Worm (Caenorhabditis elegans) whole organism, L2 larva: ENCODE measurements around the gene egl-27.

Experiments used
- C34F6.9 ChIP-seq: fragments of 150-350 bp; optimal IDR thresholded peaks from 2 replicates; lab custom pipeline; 2014; ENCODE audit warnings: missing biosample characterization, missing genetic modification characterization
- F13H6.1 ChIP-seq: sonication (generic microtip); optimal IDR thresholded peaks from 2 replicates; lab custom pipeline; 2016; ENCODE audit warnings: missing genetic modification characterization, missing compliant biosample characterization
- R02D3.7 ChIP-seq: fragments of 150-350 bp; optimal IDR thresholded peaks from 2 replicates; lab custom pipeline; 2014; ENCODE audit warnings: missing biosample characterization, missing genetic modification characterization
- Y55F3AM.14 ChIP-seq: fragments of 200-800 bp; sonication (Bioruptor generic); optimal IDR thresholded peaks from 2 replicates; lab custom pipeline; 2018; ENCODE audit warnings: mild to moderate bottlenecking, missing genetic modification characterization, missing compliant biosample characterization
- ZK546.5 ChIP-seq: sonication (generic microtip); optimal IDR thresholded peaks from 2 replicates; lab custom pipeline; 2017; ENCODE audit warnings: missing biosample characterization, missing genetic modification characterization
- alr-1 ChIP-seq: fragments of 150-350 bp; optimal IDR thresholded peaks from 2 replicates; lab custom pipeline; 2014; ENCODE audit warnings: missing biosample characterization, missing genetic modification characterization
- aly-2 ChIP-seq: fragments of 150-350 bp; optimal IDR thresholded peaks from 2 replicates; lab custom pipeline; 2014; ENCODE audit warnings: missing biosample characterization, missing genetic modification characterization
- ama-1 ChIP-seq: fragments of 150-350 bp; optimal IDR thresholded peaks from 2 replicates; lab custom pipeline; 2018; ENCODE audit warnings: inconsistent platforms
- blmp-1 ChIP-seq: sonication (generic microtip); optimal IDR thresholded peaks from 2 replicates; lab custom pipeline; 2017; ENCODE audit warnings: missing genetic modification characterization, mild to moderate bottlenecking, missing compliant biosample characterization, antibody characterized with exemption, moderate library complexity; ENCODE audit not compliant: insufficient read depth
- ceh-16 ChIP-seq: fragments of 150-350 bp; optimal IDR thresholded peaks from 2 replicates; lab custom pipeline; 2014; ENCODE audit warnings: missing biosample characterization, missing genetic modification characterization
- ceh-82 ChIP-seq: fragments of 150-350 bp; optimal IDR thresholded peaks from 2 replicates; lab custom pipeline; 2014; ENCODE audit warnings: missing biosample characterization, missing genetic modification characterization
- crh-2 ChIP-seq: sonication (generic microtip); optimal IDR thresholded peaks from 2 replicates; lab custom pipeline; 2017; ENCODE audit warnings: missing biosample characterization, missing genetic modification characterization
- dmd-4 ChIP-seq: sonication (generic microtip); optimal IDR thresholded peaks from 2 replicates; lab custom pipeline; 2017; ENCODE audit warnings: missing biosample characterization, missing genetic modification characterization
- egl-27 ChIP-seq: sonication (generic microtip); optimal IDR thresholded peaks from 3 replicates; lab custom pipeline; 2017; ENCODE audit warnings: missing biosample characterization, missing genetic modification reagents, missing genetic modification characterization
- elt-1 ChIP-seq: fragments of 150-350 bp; optimal IDR thresholded peaks from 2 replicates; lab custom pipeline; 2014; ENCODE audit warnings: missing biosample characterization, missing genetic modification characterization
- gmeb-1 ChIP-seq: fragments of 150-350 bp; optimal IDR thresholded peaks from 2 replicates; lab custom pipeline; 2014; ENCODE audit warnings: missing biosample characterization, missing genetic modification characterization
- lin-11 ChIP-seq: fragments of 150-350 bp; sonication (generic microtip); optimal IDR thresholded peaks from 2 replicates; lab custom pipeline; 2014; ENCODE audit warnings: missing biosample characterization, missing genetic modification characterization, inconsistent platforms, mixed read lengths
- lin-13 ChIP-seq: fragments of 150-350 bp; optimal IDR thresholded peaks from 2 replicates; lab custom pipeline; 2014; ENCODE audit warnings: missing biosample characterization, missing genetic modification reagents, missing genetic modification characterization
- lin-39 ChIP-seq: fragments of 150-350 bp; optimal IDR thresholded peaks from 2 replicates; lab custom pipeline; 2014; ENCODE audit warnings: missing biosample characterization, missing genetic modification reagents, missing genetic modification characterization
- lsy-2 ChIP-seq, 2 experiments: fragments of 150-350 bp in 1 of 2; sonication (generic microtip) in 1 of 2; optimal IDR thresholded peaks; 2 replicates each; lab custom pipeline; 2014 to 2017; ENCODE audit warnings: missing biosample characterization in 2 of 2, missing genetic modification characterization in 2 of 2
- mab-5 ChIP-seq: fragments of 150-350 bp; optimal IDR thresholded peaks from 2 replicates; lab custom pipeline; 2014; ENCODE audit warnings: missing biosample characterization, missing genetic modification characterization
- mbf-1 ChIP-seq: sonication (generic microtip); optimal IDR thresholded peaks from 2 replicates; lab custom pipeline; 2017; ENCODE audit warnings: missing biosample characterization, missing genetic modification characterization
- mdl-1 ChIP-seq, 2 experiments: fragments of 150-350 bp in 1 of 2; sonication (generic microtip) in 1 of 2; optimal IDR thresholded peaks; 2 replicates each; lab custom pipeline; 2017; ENCODE audit warnings: missing biosample characterization in 2 of 2, missing genetic modification characterization in 2 of 2
- nhr-11 ChIP-seq: fragments of 150-350 bp; optimal IDR thresholded peaks from 2 replicates; lab custom pipeline; 2014; ENCODE audit warnings: missing biosample characterization, missing genetic modification characterization
- nhr-12 ChIP-seq: fragments of 150-350 bp; optimal IDR thresholded peaks from 2 replicates; lab custom pipeline; 2014; ENCODE audit warnings: missing biosample characterization, missing genetic modification characterization
- nhr-129 ChIP-seq: fragments of 150-350 bp; optimal IDR thresholded peaks from 2 replicates; lab custom pipeline; 2014; ENCODE audit warnings: missing biosample characterization, missing genetic modification characterization
- nhr-21 ChIP-seq: fragments of 150-350 bp; optimal IDR thresholded peaks from 2 replicates; lab custom pipeline; 2014; ENCODE audit warnings: missing biosample characterization, missing genetic modification characterization
- nhr-23 ChIP-seq: fragments of 150-350 bp; optimal IDR thresholded peaks from 2 replicates; lab custom pipeline; 2014; ENCODE audit warnings: missing biosample characterization, missing genetic modification reagents, missing genetic modification characterization
- nhr-237 ChIP-seq: fragments of 150-350 bp; optimal IDR thresholded peaks from 2 replicates; lab custom pipeline; 2014; ENCODE audit warnings: missing biosample characterization, missing genetic modification characterization
- nhr-25 ChIP-seq: fragments of 150-350 bp; sonication (generic microtip); optimal IDR thresholded peaks from 3 replicates; lab custom pipeline; 2014; ENCODE audit warnings: missing biosample characterization, missing genetic modification characterization
- nhr-6 ChIP-seq: fragments of 150-350 bp; optimal IDR thresholded peaks from 2 replicates; lab custom pipeline; 2014; ENCODE audit warnings: missing biosample characterization, missing genetic modification characterization
- nhr-77 ChIP-seq: fragments of 150-350 bp; optimal IDR thresholded peaks from 2 replicates; lab custom pipeline; 2014; ENCODE audit warnings: missing biosample characterization, missing genetic modification characterization
- peb-1 ChIP-seq: fragments of 150-350 bp; optimal IDR thresholded peaks from 2 replicates; lab custom pipeline; 2014; ENCODE audit warnings: missing biosample characterization, missing genetic modification characterization
- sem-4 ChIP-seq: fragments of 150-350 bp; optimal IDR thresholded peaks from 2 replicates; lab custom pipeline; 2014; ENCODE audit warnings: missing biosample characterization, missing genetic modification reagents, missing genetic modification characterization
- skn-1 ChIP-seq: sonication (generic microtip); optimal IDR thresholded peaks from 2 replicates; lab custom pipeline; 2017; ENCODE audit warnings: missing biosample characterization, missing genetic modification characterization
- sma-9 ChIP-seq, 2 experiments: fragments of 150-350 bp in 1 of 2; sonication (generic microtip) in 1 of 2; optimal IDR thresholded peaks; 2 replicates each; lab custom pipeline; 2014 to 2016; ENCODE audit warnings: missing genetic modification characterization in 2 of 2, mild to moderate bottlenecking in 1 of 2, missing biosample characterization in 1 of 2, missing compliant biosample characterization in 1 of 2, missing genetic modification reagents in 1 of 2, moderate library complexity in 1 of 2
- snpc-4 ChIP-seq: fragments of 150-350 bp; optimal IDR thresholded peaks from 2 replicates; lab custom pipeline; 2014; ENCODE audit warnings: missing biosample characterization, missing genetic modification characterization
- unc-39 ChIP-seq: fragments of 150-350 bp; optimal IDR thresholded peaks from 2 replicates; lab custom pipeline; 2014; ENCODE audit warnings: missing biosample characterization, missing genetic modification characterization
- unc-55 ChIP-seq: fragments of 150-350 bp; sonication (generic microtip); optimal IDR thresholded peaks from 3 replicates; lab custom pipeline; 2014; ENCODE audit warnings: missing biosample characterization, missing genetic modification reagents, missing genetic modification characterization
- unc-62 ChIP-seq: fragments of 150-350 bp; optimal IDR thresholded peaks from 2 replicates; lab custom pipeline; 2014; ENCODE audit warnings: missing biosample characterization, missing genetic modification reagents, missing genetic modification characterization
- zag-1 ChIP-seq: fragments of 150-350 bp; optimal IDR thresholded peaks from 2 replicates; lab custom pipeline; 2014; ENCODE audit warnings: missing biosample characterization, missing genetic modification characterization
- ztf-1 ChIP-seq: fragments of 200-800 bp; sonication (Bioruptor generic); conservative IDR thresholded peaks from 2 replicates; pipeline ENCODE4 v1.3.6; 2022; ENCODE audit warnings: missing genetic modification characterization, missing compliant biosample characterization
- ztf-11 ChIP-seq: sonication (generic microtip); optimal IDR thresholded peaks from 2 replicates; lab custom pipeline; 2017; ENCODE audit warnings: missing biosample characterization, missing genetic modification characterization
- ztf-4 ChIP-seq: fragments of 150-350 bp; optimal IDR thresholded peaks from 2 replicates; lab custom pipeline; 2014; ENCODE audit warnings: missing biosample characterization, missing genetic modification characterization

Gene egl-27

DNA sequence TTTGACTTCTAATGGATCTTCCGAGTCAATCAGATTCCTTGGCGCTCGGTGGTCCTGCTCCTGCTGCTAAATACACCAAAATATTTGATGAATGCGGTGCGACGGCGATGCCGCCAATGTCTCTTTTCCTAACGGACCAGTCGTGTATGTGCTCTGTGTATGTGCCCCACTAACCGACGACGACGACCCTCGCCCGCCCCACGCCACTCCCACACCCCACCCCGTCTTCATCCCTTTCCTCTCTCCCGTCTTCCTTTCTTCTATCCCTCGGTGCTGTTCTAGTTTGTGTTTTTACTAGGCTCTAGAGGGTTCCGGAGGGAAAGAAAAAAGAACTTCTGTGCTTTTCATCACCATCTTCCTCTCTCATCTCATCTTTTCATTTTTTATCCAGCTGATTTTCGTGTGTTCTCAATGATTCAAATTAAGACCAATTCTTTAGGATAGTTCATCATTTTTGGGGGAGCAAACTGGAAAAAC lies at the start of gene egl-27:
TSS of gene egl-27 (plus strand) at position 427 of the 477 bp plus-strand sequence.
- TF ChIP-seq lin-13 (GFP tag; lab: Kevin White, UChicago) (no peak), ztf-4 (tag; lab: Kevin White, UChicago) (no peak), ztf-1 (GFP tag; lab: Robert Waterston, UW) (no peak)

ce11 chrII:6788672-6789298 lies 46.0 kb upstream of the egl-27 start, which contains the start of gene T13C2.3:
T13C2.3 (plus strand) TSS chrII:6789248.
- no peak for TF ChIP-seq nhr-23 (tag; lab: Kevin White, UChicago)
- TF ChIP-seq lsy-2 (tag; optimal IDR thresholded peaks at IDR 0.05; lab: Kevin White, UChicago): no peak
- TF ChIP-seq ztf-4 (tag; lab: Kevin White, UChicago): no peak
- TF ChIP-seq zag-1 (tag; lab: Kevin White, UChicago): no peak

DNA sequence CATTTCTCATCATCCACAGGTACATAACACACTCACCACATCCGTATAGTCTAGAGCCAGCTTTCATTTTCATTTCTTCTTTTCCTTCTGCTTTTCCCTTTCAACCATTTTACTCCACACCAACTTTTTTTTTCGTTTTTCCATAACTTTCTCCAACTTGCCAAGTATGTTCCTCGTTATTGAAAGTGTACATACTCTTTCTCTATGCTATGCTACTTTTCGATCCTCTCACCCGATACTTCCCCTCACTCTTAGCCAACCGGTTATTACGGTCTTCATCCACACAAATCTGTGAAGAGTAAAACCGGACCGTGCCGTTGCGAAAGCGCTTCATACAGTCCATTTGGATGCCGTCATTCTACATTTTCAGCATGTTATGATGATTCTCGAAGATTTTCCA lies 42.9 kb upstream of the egl-27 start, which contains the start of gene T13C2.2:
TSS of gene T13C2.2 (plus strand) at position 301 of the 400 bp plus-strand sequence.
- no peak for TF ChIP-seq sma-9 (GFP tag; optimal IDR thresholded peaks at IDR 0.05; lab: Kevin White, UChicago)
- TF ChIP-seq sma-9 (tag; optimal IDR thresholded peaks at IDR 0.05; lab: Kevin White, UChicago): no peak
- no peak for TF ChIP-seq ama-1 (lab: Kevin White, UChicago)
- TF ChIP-seq ztf-4 (tag; lab: Kevin White, UChicago): no peak
- TF ChIP-seq unc-39: no peak
- no peak for TF ChIP-seq zag-1 (tag; lab: Kevin White, UChicago)
- no peak for TF ChIP-seq nhr-129
- TF ChIP-seq sem-4 (tag; lab: Kevin White, UChicago): no peak
- TF ChIP-seq ztf-11: no peak
- TF ChIP-seq dmd-4: no peak
- TF ChIP-seq nhr-11 (tag; lab: Kevin White, UChicago): no peak
- no peak for TF ChIP-seq nhr-23 (tag; lab: Kevin White, UChicago)
- TF ChIP-seq peb-1 (tag; lab: Kevin White, UChicago): no peak
- TF ChIP-seq mbf-1: no peak

DNA sequence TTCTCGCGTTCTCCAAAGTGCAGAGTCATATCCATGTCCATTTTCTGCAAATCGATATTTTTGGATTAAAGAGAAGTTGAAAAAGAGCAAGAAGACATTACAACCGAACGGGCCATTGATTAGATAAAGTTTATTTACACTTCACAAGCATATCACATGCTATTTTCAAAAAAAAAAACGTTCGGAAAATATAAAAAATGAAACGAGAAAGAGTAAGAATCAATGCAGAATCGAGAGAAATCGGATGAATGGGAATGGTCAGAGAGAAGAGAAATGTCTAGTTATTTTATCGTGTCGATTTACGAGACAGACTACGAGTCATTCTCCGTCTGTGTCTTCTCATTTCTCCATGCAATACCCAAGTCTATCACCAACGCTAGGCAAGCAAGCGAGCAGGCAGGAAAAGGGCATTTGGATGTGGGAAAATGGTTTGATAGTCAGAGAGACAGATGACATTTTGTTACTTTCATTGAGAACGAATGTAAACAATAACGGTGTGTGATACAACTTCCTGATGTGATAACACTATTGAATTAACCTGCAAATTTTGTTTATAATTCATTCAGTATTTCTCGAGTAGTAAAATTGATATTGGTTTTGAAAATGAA lies 34.6 kb upstream of the egl-27 start, which contains the start of gene F31E8.4:
TSS of gene F31E8.4 (minus strand) at position 51 of the 608 bp plus-strand sequence.
- TF ChIP-seq elt-1 (tag; lab: Kevin White, UChicago): no peak
- no peak for TF ChIP-seq nhr-237 (tag; lab: Kevin White, UChicago)
- TF ChIP-seq nhr-6: no peak
- no peak for TF ChIP-seq nhr-21 (tag; lab: Kevin White, UChicago)
- no peak for TF ChIP-seq lin-11 (tag; lab: Kevin White, UChicago)
- TF ChIP-seq ceh-82: no peak
- no peak for TF ChIP-seq R02D3.7
- no peak for TF ChIP-seq snpc-4 (tag; lab: Kevin White, UChicago)
- no peak for TF ChIP-seq skn-1 (tag; lab: Kevin White, UChicago)
- no peak for TF ChIP-seq gmeb-1 (tag; lab: Kevin White, UChicago)
- no peak for TF ChIP-seq aly-2 (tag; lab: Kevin White, UChicago)
- TF ChIP-seq lin-13 (GFP tag; lab: Kevin White, UChicago): no peak
- no peak for TF ChIP-seq unc-62
- TF ChIP-seq F13H6.1 (tag; lab: Kevin White, UChicago): no peak
- no peak for TF ChIP-seq egl-27 (tag; lab: Kevin White, UChicago)
- TF ChIP-seq crh-2 (tag; lab: Kevin White, UChicago): peak; percentile 6
- no peak for TF ChIP-seq nhr-11 (tag; lab: Kevin White, UChicago)
- TF ChIP-seq C34F6.9 (tag; lab: Kevin White, UChicago): peak; percentile 51
- no peak for TF ChIP-seq ZK546.5 (tag; lab: Kevin White, UChicago)
- TF ChIP-seq sem-4 (tag; lab: Kevin White, UChicago): no peak
- no peak for TF ChIP-seq ztf-1 (GFP tag; lab: Robert Waterston, UW)
- TF ChIP-seq ama-1 (lab: Kevin White, UChicago): no peak
- TF ChIP-seq unc-55: no peak
- TF ChIP-seq blmp-1 (tag; lab: Kevin White, UChicago): peak; percentile 22
- no peak for TF ChIP-seq lsy-2 (tag; optimal IDR thresholded peaks at IDR 0.05; lab: Kevin White, UChicago)
- TF ChIP-seq unc-39: no peak
- no peak for TF ChIP-seq mab-5 (tag; lab: Kevin White, UChicago)
- no peak for TF ChIP-seq Y55F3AM.14 (GFP tag; lab: Kevin White, UChicago)
- TF ChIP-seq nhr-23 (tag; lab: Kevin White, UChicago): no peak
- TF ChIP-seq ceh-16 (tag; lab: Kevin White, UChicago): no peak
- no peak for TF ChIP-seq mdl-1 (tag; optimal IDR thresholded peaks at IDR 0.05; lab: Kevin White, UChicago)
- no peak for TF ChIP-seq nhr-25 (tag; lab: Kevin White, UChicago)
- no peak for TF ChIP-seq nhr-77 (tag; lab: Kevin White, UChicago)
- no peak for TF ChIP-seq ztf-4 (tag; lab: Kevin White, UChicago)
- no peak for TF ChIP-seq ztf-11
- TF ChIP-seq sma-9 (GFP tag; optimal IDR thresholded peaks at IDR 0.05; lab: Kevin White, UChicago): peak; percentile 30
- no peak for TF ChIP-seq sma-9 (tag; optimal IDR thresholded peaks at IDR 0.05; lab: Kevin White, UChicago)
- TF ChIP-seq mbf-1: no peak
- no peak for TF ChIP-seq nhr-12
- no peak for TF ChIP-seq alr-1 (tag; lab: Kevin White, UChicago)
- no peak for TF ChIP-seq lin-39 (tag; lab: Kevin White, UChicago)
